Worm (Caenorhabditis elegans): ENCODE data around the gene F32D8.8.

DNA sequence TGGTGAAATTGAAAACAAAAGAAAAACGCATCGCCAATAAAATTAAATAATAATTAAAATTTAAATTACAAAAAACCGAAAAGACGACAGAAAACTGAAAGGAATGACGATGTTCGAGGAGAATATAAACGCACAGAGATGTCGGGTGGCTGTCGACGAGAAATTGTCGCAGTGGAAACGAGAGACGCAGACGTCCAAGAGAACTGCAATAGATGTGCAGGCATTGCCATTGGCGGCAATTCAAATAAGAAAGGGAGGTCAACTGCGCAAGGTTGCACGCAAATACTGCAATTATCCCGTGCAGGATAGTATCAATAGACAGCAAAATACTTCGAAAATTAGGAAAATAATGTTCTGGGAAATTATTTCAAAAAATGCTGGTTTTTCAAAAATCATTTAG lies 5.4 kb downstream of the F32D8.8 start:
- TF ChIP-seq flt-1 (GFP tag; IDR thresholded peaks at IDR 0.05), result peak; percentile 86
- TF ChIP-seq ztf-29 (GFP tag; IDR thresholded peaks at IDR 0.05), result no peak
- TF ChIP-seq med-1 (GFP tag; optimal IDR thresholded peaks at IDR 0.05; ENCODE audit: insufficient read depth), result no peak
- 0 out of 2 replicates have a peak, but pooled peaks have one; percentile 36 for TF ChIP-seq tab-1 (GFP tag; IDR thresholded peaks at IDR 0.05)
- no peak for TF ChIP-seq klf-2 (GFP tag; conservative IDR thresholded peaks at IDR 0.05)

All from whole organism, midembryonic.